Fruit fly (Drosophila melanogaster) ovary, adult (tissue): ENCODE measurements around the gene Ubc4.
A peak's percentile ranks its signal among the peaks of the same experiment; 100 is the strongest.

Source experiments
- CG17801 ChIP-seq: fragments of 200-800 bp; optimal IDR thresholded peaks from 2 replicates; lab custom pipeline; 2019; ENCODE audit warnings: missing biosample characterization, mild to moderate bottlenecking, missing genetic modification characterization, moderate library complexity; ENCODE audit not compliant: partially characterized antibody

Gene Ubc4

dm6 chr3L:9692892-9693551, 5.1 kb upstream of the Ubc4 start:
- TF ChIP-seq CG17801 (GFP tag; lab: Kevin White, UChicago), result peak; percentile 41

- no peak for TF ChIP-seq CG17801 (GFP tag; lab: Kevin White, UChicago)
Observed at dm6 chr3L:9693552-9694133, 4.5 kb upstream of the Ubc4 start.

dm6 chr3L:9694169-9694866, 3.8 kb upstream of the Ubc4 start:
- no peak for TF ChIP-seq CG17801 (GFP tag; lab: Kevin White, UChicago)

dm6 chr3L:9694867-9695236, 3.3 kb upstream of the Ubc4 start:
- no peak for TF ChIP-seq CG17801 (GFP tag; lab: Kevin White, UChicago)

- TF ChIP-seq CG17801 (GFP tag; lab: Kevin White, UChicago), result no peak
Observed at dm6 chr3L:9695242-9695641, 2.9 kb upstream of the Ubc4 start.

dm6 chr3L:9695647-9696046, 2.5 kb upstream of the Ubc4 start:
- TF ChIP-seq CG17801 (GFP tag; lab: Kevin White, UChicago), result no peak

- TF ChIP-seq CG17801 (GFP tag; lab: Kevin White, UChicago), result peak; percentile 68
Observed at dm6 chr3L:9696650-9697526, 1.2 kb upstream of the Ubc4 start, which contains the start of gene Prps. Gene Prps (minus strand): TSS chr3L:9696700.

dm6 chr3L:9697527-9697883, 631 bp upstream of the Ubc4 start:
- TF ChIP-seq CG17801 (GFP tag; lab: Kevin White, UChicago), result no peak

- no peak for TF ChIP-seq CG17801 (GFP tag; lab: Kevin White, UChicago)
Observed at dm6 chr3L:9703495-9703894, 5.4 kb downstream of the Ubc4 start, which contains the start of gene CG6761. Gene CG6761 (minus strand): TSS chr3L:9703595.

- no peak for TF ChIP-seq CG17801 (GFP tag; lab: Kevin White, UChicago)
Observed at dm6 chr3L:9704162-9704748, 6.1 kb downstream of the Ubc4 start, which contains the start of gene CG16711. Gene CG16711 (plus strand): TSS chr3L:9704331.

- TF ChIP-seq CG17801 (GFP tag; lab: Kevin White, UChicago), result no peak
Observed at dm6 chr3L:9705591-9705990, 7.5 kb downstream of the Ubc4 start.

dm6 chr3L:9708797-9709196, 10.7 kb downstream of the Ubc4 start:
- no peak for TF ChIP-seq CG17801 (GFP tag; lab: Kevin White, UChicago)

- TF ChIP-seq CG17801 (GFP tag; lab: Kevin White, UChicago), result no peak
Observed at dm6 chr3L:9711203-9711602, 13.1 kb downstream of the Ubc4 start.

dm6 chr3L:9712066-9712789, 14.1 kb downstream of the Ubc4 start:
- no peak for TF ChIP-seq CG17801 (GFP tag; lab: Kevin White, UChicago)
